Worm (Caenorhabditis elegans): ENCODE results near the gene F42F12.3.

F42F12.3 gene

ce11 chrX:12371321-12371720 is 20.9 kb downstream of the F42F12.3 start, which contains the start of gene rif-1.2:
Gene rif-1.2 (minus strand): TSS chrX:12371421.
- TF ChIP-seq lsy-2 (tag; optimal IDR thresholded peaks at IDR 0.05), result no peak
- no peak for TF ChIP-seq mdl-1 (tag; optimal IDR thresholded peaks at IDR 0.05)
- TF ChIP-seq mbf-1 (tag; optimal IDR thresholded peaks at IDR 0.05), result no peak
- TF ChIP-seq nhr-129 (tag; optimal IDR thresholded peaks at IDR 0.05), result no peak
- TF ChIP-seq ama-1 (optimal IDR thresholded peaks at IDR 0.05), result no peak
- TF ChIP-seq sma-3 (GFP tag; optimal IDR thresholded peaks at IDR 0.05), result no peak
- TF ChIP-seq unc-55 (GFP tag; optimal IDR thresholded peaks at IDR 0.05), result no peak
- no peak for TF ChIP-seq nhr-21 (tag; optimal IDR thresholded peaks at IDR 0.05)
- no peak for TF ChIP-seq ztf-11 (tag; optimal IDR thresholded peaks at IDR 0.05)
- TF ChIP-seq alr-1 (tag; optimal IDR thresholded peaks at IDR 0.05), result no peak
- TF ChIP-seq mab-5 (tag; optimal IDR thresholded peaks at IDR 0.05), result no peak
- TF ChIP-seq egl-27 (tag; optimal IDR thresholded peaks at IDR 0.05), result no peak

- no peak for TF ChIP-seq Y55F3AM.14 (GFP tag; optimal IDR thresholded peaks at IDR 0.05)
- no peak for TF ChIP-seq lin-11 (tag; optimal IDR thresholded peaks at IDR 0.05)
- no peak for TF ChIP-seq ZK546.5 (tag; optimal IDR thresholded peaks at IDR 0.05)
- no peak for TF ChIP-seq nhr-12 (tag; optimal IDR thresholded peaks at IDR 0.05)
- TF ChIP-seq mbf-1 (tag; optimal IDR thresholded peaks at IDR 0.05), result no peak
- TF ChIP-seq lsy-2 (tag; optimal IDR thresholded peaks at IDR 0.05), result no peak
Measured at ce11 chrX:12375783-12376182, 25.4 kb downstream of the F42F12.3 start.

- TF ChIP-seq sem-4 (tag; optimal IDR thresholded peaks at IDR 0.05) (no peak), snpc-4 (tag; optimal IDR thresholded peaks at IDR 0.05) (no peak), dmd-4 (tag; optimal IDR thresholded peaks at IDR 0.05) (no peak), elt-3 (tag; optimal IDR thresholded peaks at IDR 0.05) (no peak), F13H6.1 (tag; optimal IDR thresholded peaks at IDR 0.05) (no peak), ztf-1 (GFP tag; conservative IDR thresholded peaks at IDR 0.05) (no peak), nhr-10 (tag; optimal IDR thresholded peaks at IDR 0.05) (no peak), egl-27 (tag; optimal IDR thresholded peaks at IDR 0.05) (no peak), gmeb-1 (tag; optimal IDR thresholded peaks at IDR 0.05) (no peak), nhr-21 (tag; optimal IDR thresholded peaks at IDR 0.05) (no peak), nhr-237 (tag; optimal IDR thresholded peaks at IDR 0.05) (no peak), lin-39 (tag; optimal IDR thresholded peaks at IDR 0.05) (no peak), ZK546.5 (tag; optimal IDR thresholded peaks at IDR 0.05) (no peak), ceh-16 (tag; optimal IDR thresholded peaks at IDR 0.05) (no peak), mbf-1 (tag; optimal IDR thresholded peaks at IDR 0.05) (no peak), C34F6.9 (tag; optimal IDR thresholded peaks at IDR 0.05) (no peak), nhr-12 (tag; optimal IDR thresholded peaks at IDR 0.05) (no peak), sma-3 (GFP tag; optimal IDR thresholded peaks at IDR 0.05) (no peak)
Measured at ce11 chrX:12378293-12378692, 27.9 kb downstream of the F42F12.3 start, which contains the start of gene glb-13. Gene glb-13 (minus strand): TSS chrX:12378393.

- TF ChIP-seq nhr-129 (tag; optimal IDR thresholded peaks at IDR 0.05) (no peak), nhr-6 (tag; optimal IDR thresholded peaks at IDR 0.05) (no peak), sma-9 (GFP tag; optimal IDR thresholded peaks at IDR 0.05) (no peak), sma-9 (tag; optimal IDR thresholded peaks at IDR 0.05) (no peak), elt-1 (tag; optimal IDR thresholded peaks at IDR 0.05) (no peak), egl-27 (tag; optimal IDR thresholded peaks at IDR 0.05) (no peak), unc-39 (tag; optimal IDR thresholded peaks at IDR 0.05) (no peak), peb-1 (tag; optimal IDR thresholded peaks at IDR 0.05) (no peak), blmp-1 (tag; optimal IDR thresholded peaks at IDR 0.05; ENCODE audit: insufficient read depth) (no peak), C34F6.9 (tag; optimal IDR thresholded peaks at IDR 0.05) (no peak), nhr-21 (tag; optimal IDR thresholded peaks at IDR 0.05) (no peak), mab-5 (tag; optimal IDR thresholded peaks at IDR 0.05) (no peak), aly-2 (tag; optimal IDR thresholded peaks at IDR 0.05) (no peak), lsy-2 (tag; optimal IDR thresholded peaks at IDR 0.05) (no peak), lin-13 (GFP tag; optimal IDR thresholded peaks at IDR 0.05) (no peak), unc-62 (GFP tag; optimal IDR thresholded peaks at IDR 0.05) (no peak), ztf-4 (tag; optimal IDR thresholded peaks at IDR 0.05) (no peak), ZK546.5 (tag; optimal IDR thresholded peaks at IDR 0.05) (no peak), lin-39 (tag; optimal IDR thresholded peaks at IDR 0.05) (no peak), nhr-25 (tag; optimal IDR thresholded peaks at IDR 0.05) (no peak)
Measured at ce11 chrX:12391380-12391779, 41.0 kb downstream of the F42F12.3 start, which contains the start of gene nekl-3. Gene nekl-3 (minus strand): TSS chrX:12391480.

Measured in whole organism, L2 larva.